Worm (Caenorhabditis elegans): ENCODE results near the gene Y32B12B.1.

Gene Y32B12B.1

ce11 chrV:16581061-16581460, 44.3 kb downstream of the Y32B12B.1 start:
- TF ChIP-seq ccch-3 (GFP tag; optimal IDR thresholded peaks at IDR 0.05), result no peak
- no peak for TF ChIP-seq lin-54 (GFP tag; optimal IDR thresholded peaks at IDR 0.05)
- no peak for TF ChIP-seq cebp-2 (GFP tag; IDR thresholded peaks at IDR 0.05)
- TF ChIP-seq aptf-2 (GFP tag; conservative IDR thresholded peaks at IDR 0.05), result no peak
- no peak for TF ChIP-seq nfya-1 (tag; optimal IDR thresholded peaks at IDR 0.05; ENCODE audit: borderline replicate concordance, insufficient read depth)
- no peak for TF ChIP-seq mxl-1 (tag; optimal IDR thresholded peaks at IDR 0.05)
- no peak for TF ChIP-seq akir-1 (GFP tag; optimal IDR thresholded peaks at IDR 0.05)
- TF ChIP-seq F23B12.7 (tag; optimal IDR thresholded peaks at IDR 0.05; ENCODE audit: insufficient read depth), result no peak
- no peak for TF ChIP-seq fkh-3 (tag; optimal IDR thresholded peaks at IDR 0.05)
- no peak for TF ChIP-seq mel-28 (tag; optimal IDR thresholded peaks at IDR 0.05; ENCODE audit: borderline replicate concordance)
- no peak for TF ChIP-seq dpl-1 (GFP tag; optimal IDR thresholded peaks at IDR 0.05)

- TF ChIP-seq ceh-79 (tag; optimal IDR thresholded peaks at IDR 0.05), result no peak
- no peak for TF ChIP-seq bed-2 (GFP tag; IDR thresholded peaks at IDR 0.05)
- no peak for TF ChIP-seq egrh-3 (GFP tag; IDR thresholded peaks at IDR 0.05)
- no peak for TF ChIP-seq mel-28 (tag; optimal IDR thresholded peaks at IDR 0.05; ENCODE audit: borderline replicate concordance)
- no peak for TF ChIP-seq ztf-25 (GFP tag; IDR thresholded peaks at IDR 0.05)
- TF ChIP-seq egl-44 (GFP tag; IDR thresholded peaks at IDR 0.05), result no peak
- TF ChIP-seq ccch-3 (GFP tag; optimal IDR thresholded peaks at IDR 0.05), result no peak
- TF ChIP-seq F33H1.4 (GFP tag; IDR thresholded peaks at IDR 0.05), result no peak
- TF ChIP-seq hlh-26 (GFP tag; conservative IDR thresholded peaks at IDR 0.05), result no peak
- TF ChIP-seq madf-6 (GFP tag; IDR thresholded peaks at IDR 0.05), result no peak
- TF ChIP-seq lin-40 (tag; optimal IDR thresholded peaks at IDR 0.05), result no peak
- no peak for TF ChIP-seq F57C9.4 (tag; optimal IDR thresholded peaks at IDR 0.05)
- no peak for TF ChIP-seq snpc-3.4 (tag; optimal IDR thresholded peaks at IDR 0.05)
- no peak for TF ChIP-seq ZK185.1 (tag; optimal IDR thresholded peaks at IDR 0.05; ENCODE audit: poor library complexity, severe bottlenecking)
- TF ChIP-seq lir-1 (GFP tag; conservative IDR thresholded peaks at IDR 0.05), result no peak
- no peak for TF ChIP-seq Y95B8A.8 (GFP tag; IDR thresholded peaks at IDR 0.05)
- no peak for TF ChIP-seq Y79H2A.3 (GFP tag; conservative IDR thresholded peaks at IDR 0.05)
- TF ChIP-seq snpc-4 (GFP tag; optimal IDR thresholded peaks at IDR 0.05), result no peak
- TF ChIP-seq snpc-4 (tag; optimal IDR thresholded peaks at IDR 0.05), result no peak
Measured at ce11 chrV:16582973-16583372, 46.2 kb downstream of the Y32B12B.1 start, which contains the start of gene str-150. TSS of gene str-150 (plus strand) at chrV:16583273.
